Fruit fly (Drosophila melanogaster) whole organism: ENCODE measurements around the gene wts.

Source experiments
- CG8478 ChIP-seq: fragments of >200 bp; optimal IDR thresholded peaks from 2 replicates; lab custom pipeline; 2018; ENCODE audit warnings: inconsistent platforms
- EcR ChIP-seq, 2 experiments: fragments of >200 bp; optimal IDR thresholded peaks; 2 replicates each; lab custom pipeline; 2017; ENCODE audit warnings: missing biosample characterization in 2 of 2, missing genetic modification characterization in 2 of 2, missing genetic modification reagents in 2 of 2
- pan ChIP-seq: fragments of >200 bp; optimal IDR thresholded peaks from 2 replicates; lab custom pipeline; 2017
- psq ChIP-seq: fragments of >200 bp; optimal IDR thresholded peaks from 2 replicates; lab custom pipeline; 2017
- usp ChIP-seq: fragments of >200 bp; optimal IDR thresholded peaks from 2 replicates; lab custom pipeline; 2017; ENCODE audit warnings: missing biosample characterization, missing genetic modification characterization, mixed read lengths

DNA sequence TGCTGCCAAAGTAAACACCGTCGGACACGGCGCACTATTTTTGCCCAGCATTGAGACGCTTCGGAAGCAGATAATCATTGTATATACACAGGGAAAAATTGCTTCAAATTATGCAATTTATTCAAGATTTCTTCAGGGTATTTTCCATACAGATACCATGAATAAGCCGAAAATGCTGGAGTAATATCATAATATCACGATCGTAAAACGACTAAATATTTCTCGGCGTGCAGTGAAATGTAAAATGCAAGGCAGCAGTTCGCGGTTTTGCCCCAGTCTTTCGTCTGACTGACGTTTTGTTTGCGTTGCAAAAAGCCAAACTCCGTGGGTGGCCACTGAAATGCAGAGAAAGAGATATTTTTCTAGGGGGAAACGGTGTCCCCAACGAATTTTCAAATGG, 55.5 kb downstream of the wts start:
- TF ChIP-seq pan (lab: Kevin White, UChicago) (no peak), EcR (GFP tag; optimal IDR thresholded peaks at IDR 0.05; lab: Kevin White, UChicago) (no peak), usp (no peak), CG8478 (lab: Kevin White, UChicago) (no peak), psq (lab: Kevin White, UChicago) (no peak)
